Worm (Caenorhabditis elegans): ENCODE results near the gene F47B8.2.
"Not testable (repeated sequence)": the region's sequence is repeated elsewhere in the genome, so short reads cannot be mapped to it uniquely, and the experiment has no call there.

The F47B8.2 gene

DNA sequence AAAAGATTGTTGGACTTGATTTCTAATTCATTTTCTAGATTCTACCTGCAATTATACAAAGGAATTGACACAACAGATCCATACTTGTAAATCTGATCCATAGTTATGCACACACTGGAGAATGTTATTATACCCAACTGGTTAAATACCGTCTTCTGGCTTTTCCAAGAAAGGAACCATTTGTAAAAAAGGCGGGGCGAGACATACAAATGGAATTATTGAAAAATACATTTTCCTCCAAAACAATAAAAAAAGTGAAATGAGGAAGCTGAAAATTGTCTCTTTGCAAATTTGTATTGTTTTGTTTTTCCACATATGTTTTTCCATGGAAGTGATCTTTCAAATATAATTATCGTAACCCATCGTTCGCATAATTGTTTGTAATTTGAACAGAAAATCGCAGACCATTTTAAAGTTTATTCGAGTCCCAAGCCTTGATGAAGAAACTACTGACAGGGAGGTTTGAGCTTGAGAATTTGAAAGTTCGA lies 34.2 kb downstream of the F47B8.2 start, which contains the start of the genes srt-74 and F40G12.9:
srt-74 (minus strand) TSS at position 101 of the 488 bp plus-strand sequence.
F40G12.9 (plus strand) TSS at position 438 of the 488 bp plus-strand sequence.
- no peak for TF ChIP-seq elt-3 (tag; optimal IDR thresholded peaks at IDR 0.05)
- TF ChIP-seq pha-4 (tag; optimal IDR thresholded peaks at IDR 0.05) = no peak
- no peak for TF ChIP-seq lin-32 (GFP tag; optimal IDR thresholded peaks at IDR 0.05)
- TF ChIP-seq ceh-39 (tag; optimal IDR thresholded peaks at IDR 0.05) = no peak
- no peak for TF ChIP-seq nhr-2 (tag; optimal IDR thresholded peaks at IDR 0.05)
- TF ChIP-seq hlh-1 (tag; optimal IDR thresholded peaks at IDR 0.05) = no peak
- no peak for TF ChIP-seq lin-13 (tag; optimal IDR thresholded peaks at IDR 0.05)
- TF ChIP-seq unc-62 (GFP tag; optimal IDR thresholded peaks at IDR 0.05) = no peak
- no peak for TF ChIP-seq unc-120 (tag; optimal IDR thresholded peaks at IDR 0.05; ENCODE audit: poor library complexity, severe bottlenecking)
- TF ChIP-seq drap-1 (GFP tag; optimal IDR thresholded peaks at IDR 0.05) = no peak
- TF ChIP-seq zip-8 (tag; optimal IDR thresholded peaks at IDR 0.05) = no peak
- TF ChIP-seq snpc-4 (tag; optimal IDR thresholded peaks at IDR 0.05) = no peak
- TF ChIP-seq lsy-2 (tag; optimal IDR thresholded peaks at IDR 0.05) = no peak

ce11 chrV:14279777-14280176 lies 36.6 kb downstream of the F47B8.2 start, which contains the start of gene srt-33:
srt-33 (minus strand) TSS chrV:14279877.
- TF ChIP-seq lsy-2 (tag; optimal IDR thresholded peaks at IDR 0.05) (no peak), tbx-8 (GFP tag; optimal IDR thresholded peaks at IDR 0.05) (no peak), ham-2 (GFP tag; optimal IDR thresholded peaks at IDR 0.05) (no peak), snpc-4 (tag; optimal IDR thresholded peaks at IDR 0.05) (no peak), nhr-76 (tag; optimal IDR thresholded peaks at IDR 0.05) (no peak), mab-5 (tag; optimal IDR thresholded peaks at IDR 0.05) (no peak), lin-13 (tag; optimal IDR thresholded peaks at IDR 0.05) (no peak), mep-1 (tag; optimal IDR thresholded peaks at IDR 0.05) (no peak), nhr-2 (tag; optimal IDR thresholded peaks at IDR 0.05) (no peak), lin-32 (GFP tag; optimal IDR thresholded peaks at IDR 0.05) (no peak), unc-120 (tag; optimal IDR thresholded peaks at IDR 0.05; ENCODE audit: poor library complexity, severe bottlenecking) (no peak)

ce11 chrV:14274268-14274667 lies 42.2 kb downstream of the F47B8.2 start, which contains the start of gene F40G12.7:
F40G12.7 (plus strand) TSS chrV:14274568.
- not testable (repeated sequence) for TF ChIP-seq lsy-2 (tag; optimal IDR thresholded peaks at IDR 0.05); lin-32 (GFP tag; optimal IDR thresholded peaks at IDR 0.05); mab-5 (tag; optimal IDR thresholded peaks at IDR 0.05)

DNA sequence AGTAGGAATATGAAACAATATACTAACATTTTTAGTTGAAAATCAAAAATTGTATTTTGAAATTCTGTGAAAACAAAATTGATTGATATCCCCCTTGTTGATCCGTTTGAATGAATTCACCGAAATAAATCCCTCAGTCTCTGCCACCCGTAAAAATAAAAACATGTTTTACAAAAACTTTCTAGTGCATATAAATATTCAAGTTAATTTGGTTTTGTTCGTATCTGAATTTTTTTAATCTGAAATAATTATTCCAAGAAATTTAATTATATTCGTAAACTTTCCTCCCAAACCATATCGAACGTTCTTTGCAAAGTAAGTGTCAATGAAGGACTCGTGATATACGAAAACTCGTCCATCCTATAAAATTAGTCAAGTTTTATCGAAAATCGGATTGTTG lies 43.4 kb downstream of the F47B8.2 start, which contains the start of gene F40G12.6:
F40G12.6 (minus strand) TSS at position 101 of the 400 bp plus-strand sequence.
- TF ChIP-seq unc-39 (tag; optimal IDR thresholded peaks at IDR 0.05) = no peak
- TF ChIP-seq nhr-237 (tag; optimal IDR thresholded peaks at IDR 0.05) = no peak
- no peak for TF ChIP-seq ham-2 (GFP tag; optimal IDR thresholded peaks at IDR 0.05)
- no peak for TF ChIP-seq nhr-76 (tag; optimal IDR thresholded peaks at IDR 0.05)
- TF ChIP-seq hlh-1 (tag; optimal IDR thresholded peaks at IDR 0.05) = no peak
- no peak for TF ChIP-seq flh-1 (GFP tag; optimal IDR thresholded peaks at IDR 0.05)
- TF ChIP-seq mls-2 (tag; optimal IDR thresholded peaks at IDR 0.05) = no peak

- no peak for TF ChIP-seq lin-32 (GFP tag; optimal IDR thresholded peaks at IDR 0.05)
- TF ChIP-seq elt-1 (tag; optimal IDR thresholded peaks at IDR 0.05; ENCODE audit: borderline replicate concordance, insufficient read depth) = no peak
- no peak for TF ChIP-seq cnd-1 (tag; optimal IDR thresholded peaks at IDR 0.05)
- no peak for TF ChIP-seq nhr-12 (tag; optimal IDR thresholded peaks at IDR 0.05)
- no peak for TF ChIP-seq mls-2 (tag; optimal IDR thresholded peaks at IDR 0.05)
- no peak for TF ChIP-seq M03D4.4 (tag; optimal IDR thresholded peaks at IDR 0.05)
- no peak for TF ChIP-seq drap-1 (GFP tag; optimal IDR thresholded peaks at IDR 0.05)
- TF ChIP-seq unc-39 (tag; optimal IDR thresholded peaks at IDR 0.05) = no peak
- no peak for TF ChIP-seq ztf-11 (tag; optimal IDR thresholded peaks at IDR 0.05)
- no peak for TF ChIP-seq nhr-2 (tag; optimal IDR thresholded peaks at IDR 0.05)
- no peak for TF ChIP-seq tbx-8 (GFP tag; optimal IDR thresholded peaks at IDR 0.05)
- TF ChIP-seq lin-13 (tag; optimal IDR thresholded peaks at IDR 0.05) = no peak
- TF ChIP-seq sem-2 (GFP tag; optimal IDR thresholded peaks at IDR 0.05) = no peak
- TF ChIP-seq unc-120 (tag; optimal IDR thresholded peaks at IDR 0.05; ENCODE audit: poor library complexity, severe bottlenecking) = no peak
- TF ChIP-seq bed-3 (GFP tag; optimal IDR thresholded peaks at IDR 0.05) = no peak
- TF ChIP-seq elt-3 (tag; optimal IDR thresholded peaks at IDR 0.05) = no peak
Observed at ce11 chrV:14270729-14271128, 45.7 kb downstream of the F47B8.2 start, which contains the start of gene F40G12.5. F40G12.5 (minus strand) TSS chrV:14270829.

Measured in whole organism, mixed stage, embryonic.